Worm (Caenorhabditis elegans): ENCODE results near the gene ugt-6.

DNA sequence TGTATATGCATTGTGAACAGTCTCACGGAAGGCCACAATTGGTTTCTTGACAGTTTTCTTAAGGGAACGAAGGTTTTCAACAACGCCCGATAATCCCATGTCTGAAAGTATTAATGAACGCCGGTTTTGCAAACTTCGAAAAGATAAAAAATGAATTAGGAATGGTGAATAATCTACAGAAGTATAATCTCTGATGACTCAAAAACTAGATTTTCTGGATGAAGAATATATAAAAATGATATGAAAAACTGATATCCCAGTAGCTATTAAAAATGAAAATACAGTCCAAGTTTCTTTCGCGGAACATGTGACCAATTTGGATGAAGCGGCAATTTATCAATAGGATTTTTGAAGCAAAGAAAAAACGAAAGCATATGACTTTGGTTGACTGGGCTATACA is 16.0 kb upstream of the ugt-6 start, which contains the start of gene ZC443.3:
- TF ChIP-seq dao-5 (tag; optimal IDR thresholded peaks at IDR 0.05) (no peak), him-1 (tag; optimal IDR thresholded peaks at IDR 0.05) (no peak)

All from whole organism, L4/young adult.